Worm (Caenorhabditis elegans): Measurements from ENCODE around the gene magi-1.

The magi-1 gene

DNA sequence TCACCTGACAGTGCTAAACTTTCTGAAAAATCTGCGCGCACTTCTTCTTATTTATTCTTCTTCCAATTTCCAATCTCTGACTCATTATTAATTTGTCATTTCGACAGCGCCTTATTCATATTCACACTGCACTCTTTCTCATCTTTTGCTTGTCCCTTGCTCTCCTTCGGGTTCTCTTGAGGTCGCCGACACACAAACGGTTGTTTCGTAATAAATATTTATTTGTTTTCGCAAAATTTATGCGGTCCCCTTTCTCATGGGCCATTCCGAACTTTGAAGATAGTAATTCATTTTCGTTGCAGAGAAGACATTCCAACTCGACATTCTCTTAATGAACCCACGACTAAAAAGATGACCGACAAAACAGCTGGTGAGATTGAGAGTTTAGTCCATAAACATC is at the start of gene magi-1:
Gene magi-1 (plus strand): TSS at position 301 of the 400 bp plus-strand sequence.
- no peak for TF ChIP-seq madf-3 (GFP tag; IDR thresholded peaks at IDR 0.05)
- TF ChIP-seq Y56A3A.18 (GFP tag; IDR thresholded peaks at IDR 0.05), result no peak
- no peak for TF ChIP-seq gei-17 (GFP tag; optimal IDR thresholded peaks at IDR 0.05)
- TF ChIP-seq chd-7 (tag; optimal IDR thresholded peaks at IDR 0.05), result no peak
- no peak for TF ChIP-seq ceh-100 (GFP tag; IDR thresholded peaks at IDR 0.05)
- TF ChIP-seq lin-40 (tag; optimal IDR thresholded peaks at IDR 0.05), result no peak
- no peak for TF ChIP-seq tbx-9 (tag; optimal IDR thresholded peaks at IDR 0.05; ENCODE audit: borderline replicate concordance)
- no peak for TF ChIP-seq egrh-3 (GFP tag; IDR thresholded peaks at IDR 0.05)

DNA sequence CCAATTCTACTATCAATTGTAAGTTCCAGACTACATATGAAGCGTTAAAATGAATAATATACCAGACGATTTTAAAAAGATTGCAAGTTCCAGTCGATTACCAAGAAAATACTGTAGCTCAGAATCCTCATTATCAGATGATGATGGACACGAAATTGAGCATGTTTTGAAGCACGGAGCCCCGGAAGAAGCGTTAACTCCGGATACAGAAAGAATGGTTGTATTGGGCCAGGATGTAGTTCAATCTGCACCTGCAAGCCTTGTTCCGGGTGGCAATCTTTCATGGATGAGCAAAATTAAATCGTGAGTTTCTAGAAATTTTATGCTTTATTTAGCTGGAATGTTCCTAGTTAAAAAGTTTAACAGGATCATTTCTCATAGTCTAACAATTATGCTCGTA is 46.8 kb upstream of the magi-1 start, which contains the start of gene atg-4.2:
Gene atg-4.2 (plus strand): TSS at position 24 of the 400 bp plus-strand sequence.
- no peak for TF ChIP-seq hmg-20 (GFP tag; IDR thresholded peaks at IDR 0.05)

- no peak for TF ChIP-seq D2030.7 (GFP tag; IDR thresholded peaks at IDR 0.05)
- TF ChIP-seq ztf-6 (GFP tag; IDR thresholded peaks at IDR 0.05), result no peak
- no peak for TF ChIP-seq nhr-27 (tag; optimal IDR thresholded peaks at IDR 0.05)
- TF ChIP-seq B0261.1 (tag; optimal IDR thresholded peaks at IDR 0.05), result no peak
- no peak for TF ChIP-seq lin-40 (tag; optimal IDR thresholded peaks at IDR 0.05)
- TF ChIP-seq ceh-58 (GFP tag; IDR thresholded peaks at IDR 0.05), result no peak
- TF ChIP-seq B0035.1 (tag; optimal IDR thresholded peaks at IDR 0.05), result no peak
- TF ChIP-seq lin-35 (GFP tag; optimal IDR thresholded peaks at IDR 0.05), result no peak
- no peak for TF ChIP-seq dox-1 (GFP tag; IDR thresholded peaks at IDR 0.05)
- TF ChIP-seq lag-1 (GFP tag; IDR thresholded peaks at IDR 0.05), result no peak
- TF ChIP-seq him-1 (tag; optimal IDR thresholded peaks at IDR 0.05), result no peak
- TF ChIP-seq T26A5.8 (tag; optimal IDR thresholded peaks at IDR 0.05), result no peak
- no peak for TF ChIP-seq die-1 (tag; optimal IDR thresholded peaks at IDR 0.05)
- TF ChIP-seq mel-28 (tag; optimal IDR thresholded peaks at IDR 0.05; ENCODE audit: borderline replicate concordance), result no peak
- TF ChIP-seq madf-10 (tag; optimal IDR thresholded peaks at IDR 0.05), result no peak
- TF ChIP-seq hlh-26 (GFP tag; conservative IDR thresholded peaks at IDR 0.05), result no peak
- no peak for TF ChIP-seq K11D2.4 (GFP tag; IDR thresholded peaks at IDR 0.05)
- no peak for TF ChIP-seq ekl-4 (GFP tag; IDR thresholded peaks at IDR 0.05)
Observed at ce11 chrIV:11673543-11673942, 41.3 kb upstream of the magi-1 start, which contains the start of gene inx-8. Gene inx-8 (plus strand): TSS chrIV:11673843.

- TF ChIP-seq K12H6.12 (tag; optimal IDR thresholded peaks at IDR 0.05), result no peak
- TF ChIP-seq hmg-1.2 (GFP tag; IDR thresholded peaks at IDR 0.05), result no peak
- no peak for TF ChIP-seq ztf-28 (GFP tag; IDR thresholded peaks at IDR 0.05)
- no peak for TF ChIP-seq snpc-4 (GFP tag; optimal IDR thresholded peaks at IDR 0.05)
- TF ChIP-seq snpc-4 (tag; optimal IDR thresholded peaks at IDR 0.05), result no peak
- TF ChIP-seq unc-62 (GFP tag; optimal IDR thresholded peaks at IDR 0.05), result no peak
Observed at ce11 chrIV:11676054-11676453, 38.8 kb upstream of the magi-1 start, which contains the start of gene inx-9. Gene inx-9 (plus strand): TSS chrIV:11676354.

DNA sequence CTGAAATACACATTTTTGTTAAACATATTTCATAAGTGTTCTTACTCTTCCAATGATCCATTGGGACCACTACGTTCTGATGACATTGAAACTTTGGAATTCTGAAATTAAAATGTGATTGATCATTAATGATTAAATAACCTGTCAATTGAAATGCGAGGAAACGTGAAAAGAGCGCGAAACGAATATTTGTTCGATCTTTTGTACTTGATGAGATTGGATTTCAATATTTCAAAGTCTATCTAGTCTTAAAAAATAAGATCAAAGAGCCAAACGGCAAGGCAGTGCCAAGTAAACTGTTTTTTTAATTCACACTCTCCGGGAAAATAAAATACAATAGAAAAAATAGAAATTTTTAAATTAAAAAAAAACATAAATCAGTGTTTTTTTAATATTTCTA is 32.9 kb upstream of the magi-1 start, which contains the start of gene ZK792.4:
Gene ZK792.4 (minus strand): TSS at position 101 of the 400 bp plus-strand sequence.
- TF ChIP-seq Y79H2A.3 (GFP tag; conservative IDR thresholded peaks at IDR 0.05), result no peak
- no peak for TF ChIP-seq athp-1 (tag; optimal IDR thresholded peaks at IDR 0.05)
- TF ChIP-seq B0336.3 (GFP tag; IDR thresholded peaks at IDR 0.05), result no peak
- TF ChIP-seq lsl-1 (GFP tag; optimal IDR thresholded peaks at IDR 0.05), result no peak
- TF ChIP-seq atf-7 (tag; optimal IDR thresholded peaks at IDR 0.05), result no peak
- no peak for TF ChIP-seq lag-1 (GFP tag; IDR thresholded peaks at IDR 0.05)
- TF ChIP-seq hrde-1 (tag; optimal IDR thresholded peaks at IDR 0.05; ENCODE audit: borderline replicate concordance), result no peak
- TF ChIP-seq F57A8.1 (GFP tag; optimal IDR thresholded peaks at IDR 0.05), result no peak
- no peak for TF ChIP-seq Y53F4B.3 (GFP tag; IDR thresholded peaks at IDR 0.05)
- no peak for TF ChIP-seq somi-1 (GFP tag; optimal IDR thresholded peaks at IDR 0.05)
- TF ChIP-seq gei-17 (GFP tag; optimal IDR thresholded peaks at IDR 0.05), result no peak
- TF ChIP-seq nhr-179 (tag; optimal IDR thresholded peaks at IDR 0.05), result no peak
